Fruit fly (Drosophila melanogaster) whole organism, embryonic: ENCODE measurements around the gene CG10694.
A peak's percentile ranks its signal among the peaks of the same experiment; 100 is the strongest.

ENCODE experiments used
- Ada2b ChIP-seq: fragments of 200-800 bp; sonication (Bioruptor generic); IDR thresholded peaks from 2 replicates; pipeline ENCODE4 v1.3.6; 2022; ENCODE audit warnings: missing biosample characterization, missing genetic modification characterization
- BtbVII ChIP-seq: fragments of 200-800 bp; sonication (Bioruptor generic); optimal IDR thresholded peaks from 3 replicates; lab custom pipeline; 2017; ENCODE audit warnings: missing biosample characterization, mild to moderate bottlenecking, missing genetic modification characterization
- CG10147 ChIP-seq: fragments of 200-800 bp; sonication (Bioruptor generic); optimal IDR thresholded peaks from 2 replicates; lab custom pipeline; 2019; ENCODE audit warnings: missing biosample characterization, mild to moderate bottlenecking, missing genetic modification characterization, moderate library complexity
- CG11456 ChIP-seq: fragments of 200-800 bp; sonication (Bioruptor generic); IDR thresholded peaks from 3 replicates; pipeline ENCODE4 v1.3.6; 2022; ENCODE audit warnings: missing biosample characterization, missing genetic modification characterization
- CG14667 ChIP-seq: fragments of 200-800 bp; sonication (Bioruptor generic); IDR thresholded peaks from 2 replicates; pipeline ENCODE4 v1.3.6; 2022; ENCODE audit warnings: missing biosample characterization, missing genetic modification characterization
- CG15011 ChIP-seq: fragments of 200-800 bp; sonication (Bioruptor generic); optimal IDR thresholded peaks from 3 replicates; lab custom pipeline; 2018; ENCODE audit warnings: missing biosample characterization, mild to moderate bottlenecking, missing genetic modification characterization
- CG1529 ChIP-seq: fragments of 200-800 bp; sonication (Bioruptor generic); optimal IDR thresholded peaks from 3 replicates; lab custom pipeline; 2018; ENCODE audit warnings: missing biosample characterization, missing genetic modification characterization
- CG17359 ChIP-seq: fragments of 200-800 bp; sonication (Bioruptor generic); optimal IDR thresholded peaks from 3 replicates; lab custom pipeline; 2018; ENCODE audit warnings: missing biosample characterization, mild to moderate bottlenecking, missing genetic modification characterization, moderate library complexity
- CG17361 ChIP-seq: fragments of 200-800 bp; sonication (Bioruptor generic); IDR thresholded peaks from 3 replicates; pipeline ENCODE4 v1.3.6; 2022; ENCODE audit warnings: missing biosample characterization, missing genetic modification characterization
- CG17912 ChIP-seq: fragments of 200-800 bp; sonication (Bioruptor generic); optimal IDR thresholded peaks from 2 replicates; lab custom pipeline; 2018; ENCODE audit warnings: missing biosample characterization, mild to moderate bottlenecking, missing genetic modification characterization
- CG18011 ChIP-seq: fragments of 200-800 bp; sonication (Bioruptor generic); optimal IDR thresholded peaks from 2 replicates; lab custom pipeline; 2017; ENCODE audit warnings: missing biosample characterization, missing genetic modification characterization, mild to moderate bottlenecking, moderate library complexity, missing genotype
- CG2120 ChIP-seq: fragments of 200-800 bp; sonication (Bioruptor generic); optimal IDR thresholded peaks from 3 replicates; lab custom pipeline; 2016; ENCODE audit warnings: missing biosample characterization, missing genetic modification characterization
- CG2678 ChIP-seq: fragments of 200-800 bp; sonication (Bioruptor generic); optimal IDR thresholded peaks from 3 replicates; lab custom pipeline; 2019; ENCODE audit warnings: missing biosample characterization, mild to moderate bottlenecking, missing genetic modification characterization, moderate library complexity
- CG3281 ChIP-seq: fragments of 200-800 bp; sonication (Bioruptor generic); optimal IDR thresholded peaks from 3 replicates; lab custom pipeline; 2017; ENCODE audit warnings: missing biosample characterization, mild to moderate bottlenecking, missing genetic modification characterization
- CG7372 ChIP-seq: fragments of 200-800 bp; sonication (Bioruptor generic); IDR thresholded peaks from 2 replicates; pipeline ENCODE4 v1.3.6; 2022; ENCODE audit warnings: missing biosample characterization, missing genetic modification characterization
- CG7556 ChIP-seq: fragments of 200-800 bp; sonication (Bioruptor generic); optimal IDR thresholded peaks from 2 replicates; lab custom pipeline; 2017; ENCODE audit warnings: missing biosample characterization, mild to moderate bottlenecking, missing genetic modification characterization
- CG7786 ChIP-seq: fragments of 200-800 bp; sonication (Bioruptor generic); optimal IDR thresholded peaks from 2 replicates; lab custom pipeline; 2016; ENCODE audit warnings: missing biosample characterization, missing genetic modification characterization
- CoRest ChIP-seq: fragments of 200-800 bp; sonication (Bioruptor generic); optimal IDR thresholded peaks from 3 replicates; lab custom pipeline; 2018; ENCODE audit warnings: missing biosample characterization, mild to moderate bottlenecking, missing genetic modification characterization, moderate library complexity
- ERR ChIP-seq: fragments of 200-800 bp; sonication (Bioruptor generic); optimal IDR thresholded peaks from 2 replicates; lab custom pipeline; 2016; ENCODE audit warnings: missing biosample characterization, missing genetic modification characterization
- Fer1 ChIP-seq: fragments of 200-800 bp; sonication (Bioruptor generic); optimal IDR thresholded peaks from 2 replicates; lab custom pipeline; 2017; ENCODE audit warnings: missing biosample characterization, mild to moderate bottlenecking, missing genetic modification characterization
- HHEX ChIP-seq: fragments of 200-800 bp; sonication (Bioruptor generic); optimal IDR thresholded peaks from 3 replicates; lab custom pipeline; 2017; ENCODE audit warnings: missing biosample characterization, mild to moderate bottlenecking, missing genetic modification characterization, missing genetic modification reagents
- Hand ChIP-seq: fragments of 200-800 bp; sonication (Bioruptor generic); optimal IDR thresholded peaks from 2 replicates; lab custom pipeline; 2017; ENCODE audit warnings: mild to moderate bottlenecking, missing biosample characterization, missing genetic modification reagents, missing genetic modification characterization
- Hmr ChIP-seq: fragments of 200-800 bp; sonication (Bioruptor generic); optimal IDR thresholded peaks from 3 replicates; lab custom pipeline; 2017; ENCODE audit warnings: mild to moderate bottlenecking, missing biosample characterization, missing genetic modification reagents, missing genetic modification characterization
- Hr51 ChIP-seq, 2 experiments: fragments of 200-800 bp; sonication (Bioruptor generic); optimal IDR thresholded peaks; 2 replicates in 1 of 2; 3 replicates in 1 of 2; lab custom pipeline; 2016 to 2018; ENCODE audit warnings: missing biosample characterization in 2 of 2, missing genetic modification characterization in 2 of 2, mild to moderate bottlenecking in 1 of 2, moderate library complexity in 1 of 2
- Lhr ChIP-seq: fragments of 200-800 bp; sonication (Bioruptor generic); optimal IDR thresholded peaks from 3 replicates; lab custom pipeline; 2017; ENCODE audit warnings: mild to moderate bottlenecking, missing biosample characterization, missing genetic modification reagents, missing genetic modification characterization
- NC2α ChIP-seq: fragments of 200-800 bp; sonication (Bioruptor generic); optimal IDR thresholded peaks from 2 replicates; lab custom pipeline; 2016; ENCODE audit warnings: missing biosample characterization, missing genetic modification characterization
- NC2β ChIP-seq: fragments of 200-800 bp; sonication (Bioruptor generic); optimal IDR thresholded peaks from 2 replicates; lab custom pipeline; 2016; ENCODE audit warnings: missing biosample characterization, missing genetic modification characterization
- NfI ChIP-seq: fragments of 200-800 bp; sonication (Bioruptor generic); optimal IDR thresholded peaks from 3 replicates; lab custom pipeline; 2018; ENCODE audit warnings: missing biosample characterization, mild to moderate bottlenecking, missing genetic modification characterization, moderate library complexity
- Oli ChIP-seq: fragments of 200-800 bp; sonication (Bioruptor generic); optimal IDR thresholded peaks from 2 replicates; lab custom pipeline; 2018; ENCODE audit warnings: missing biosample characterization, mild to moderate bottlenecking, missing genetic modification characterization, moderate library complexity
- PHDP ChIP-seq: fragments of 200-800 bp; sonication (Bioruptor generic); optimal IDR thresholded peaks from 3 replicates; lab custom pipeline; 2018; ENCODE audit warnings: missing biosample characterization, mild to moderate bottlenecking, missing genetic modification characterization, moderate library complexity
- Pdp1 ChIP-seq, 2 experiments: fragments of 200-800 bp; sonication (Bioruptor generic); optimal IDR thresholded peaks; 3 replicates each; lab custom pipeline; 2016; ENCODE audit warnings: missing biosample characterization in 2 of 2, missing genetic modification characterization in 2 of 2, mild to moderate bottlenecking in 1 of 2, moderate library complexity in 1 of 2
- Ptx1 ChIP-seq: fragments of 200-800 bp; sonication (Bioruptor generic); IDR thresholded peaks from 2 replicates; pipeline ENCODE4 v1.3.6; 2022; ENCODE audit warnings: missing biosample characterization, missing genetic modification characterization
- amos ChIP-seq: fragments of 200-800 bp; sonication (Bioruptor generic); IDR thresholded peaks from 2 replicates; pipeline ENCODE4 v1.3.6; 2022; ENCODE audit warnings: missing biosample characterization, missing genetic modification characterization; ENCODE audit not compliant: partially characterized antibody
- cwo ChIP-seq: fragments of 200-800 bp; sonication (Bioruptor generic); optimal IDR thresholded peaks from 3 replicates; lab custom pipeline; 2017; ENCODE audit warnings: missing biosample characterization, missing genetic modification characterization, mild to moderate bottlenecking, moderate library complexity, missing genetic modification reagents
- dysf ChIP-seq: fragments of 200-800 bp; sonication (Bioruptor generic); IDR thresholded peaks from 3 replicates; pipeline ENCODE4 v1.3.6; 2022; ENCODE audit warnings: missing biosample characterization, missing genetic modification characterization
- fd96Cb ChIP-seq: fragments of 200-800 bp; sonication (Bioruptor generic); optimal IDR thresholded peaks from 2 replicates; lab custom pipeline; 2018; ENCODE audit warnings: missing biosample characterization, mild to moderate bottlenecking, missing genetic modification characterization, moderate library complexity
- grau ChIP-seq: fragments of 200-800 bp; optimal IDR thresholded peaks from 3 replicates; lab custom pipeline; 2019; ENCODE audit warnings: missing biosample characterization, mild to moderate bottlenecking, missing genetic modification characterization, moderate library complexity
- gsb ChIP-seq: fragments of 200-800 bp; sonication (Bioruptor generic); IDR thresholded peaks from 2 replicates; pipeline ENCODE4 v1.3.6; 2022; ENCODE audit warnings: missing biosample characterization, missing genetic modification characterization
- ind ChIP-seq: fragments of 200-800 bp; sonication (Bioruptor generic); optimal IDR thresholded peaks from 3 replicates; lab custom pipeline; 2016; ENCODE audit warnings: missing biosample characterization, missing genetic modification characterization
- lab ChIP-seq: fragments of 200-800 bp; sonication (Bioruptor generic); optimal IDR thresholded peaks from 3 replicates; lab custom pipeline; 2017; ENCODE audit warnings: missing biosample characterization, missing genetic modification characterization, mild to moderate bottlenecking, moderate library complexity, missing genetic modification reagents
- nmo ChIP-seq: fragments of 200-800 bp; sonication (Bioruptor generic); optimal IDR thresholded peaks from 2 replicates; lab custom pipeline; 2018; ENCODE audit warnings: missing biosample characterization, mild to moderate bottlenecking, missing genetic modification characterization, moderate library complexity
- pnt ChIP-seq: fragments of 200-800 bp; sonication (Bioruptor generic); optimal IDR thresholded peaks from 3 replicates; lab custom pipeline; 2016; ENCODE audit warnings: missing biosample characterization, missing genetic modification characterization
- ranshi ChIP-seq: fragments of 200-800 bp; sonication (Bioruptor generic); IDR thresholded peaks from 2 replicates; pipeline ENCODE4 v1.3.6; 2022; ENCODE audit warnings: missing biosample characterization, missing genetic modification characterization
- ro ChIP-seq: fragments of 200-800 bp; sonication (Bioruptor generic); IDR thresholded peaks from 2 replicates; pipeline ENCODE4 v1.3.6; 2022; ENCODE audit warnings: missing biosample characterization, missing genetic modification characterization
- row ChIP-seq: fragments of 200-800 bp; sonication (Bioruptor generic); IDR thresholded peaks from 3 replicates; pipeline ENCODE4 v1.3.6; 2022; ENCODE audit warnings: missing biosample characterization, missing genetic modification characterization
- sd ChIP-seq: fragments of 200-800 bp; sonication (Bioruptor generic); optimal IDR thresholded peaks from 3 replicates; lab custom pipeline; 2018; ENCODE audit warnings: missing biosample characterization, mild to moderate bottlenecking, missing genetic modification characterization, moderate library complexity
- sens ChIP-seq: fragments of 200-800 bp; sonication (Bioruptor generic); peaks from one replicate; lab custom pipeline; 2016; ENCODE audit warnings: missing biosample characterization, missing genetic modification characterization
- slbo ChIP-seq: fragments of 200-800 bp; sonication (Bioruptor generic); IDR thresholded peaks from 2 replicates; pipeline ENCODE4 v1.3.6; 2022; ENCODE audit warnings: missing biosample characterization, missing genetic modification characterization
- zf30C ChIP-seq: fragments of 200-800 bp; sonication (Bioruptor generic); optimal IDR thresholded peaks from 3 replicates; lab custom pipeline; 2018; ENCODE audit warnings: missing biosample characterization, mild to moderate bottlenecking, missing genetic modification characterization

Gene CG10694

dm6 chr3R:24073703-24074102 is 33.5 kb upstream of the CG10694 start (continued):
- TF ChIP-seq Hand (GFP tag; lab: Kevin White, UChicago) (peak; percentile 71), Fer1 (GFP tag; lab: Kevin White, UChicago) (peak; percentile 56), CG18011 (GFP tag; lab: Kevin White, UChicago) (no peak), CG14667 (GFP tag; lab: Robert Waterston, UW) (no peak), sens (peak; percentile 37), Pdp1 (GFP tag; optimal IDR thresholded peaks at IDR 0.05; lab: Kevin White, UChicago) (peak in 1 of 2 experiments; percentile 13), grau (tag; lab: Kevin White, UChicago) (peak; percentile 16), Lhr (GFP tag; lab: Kevin White, UChicago) (no peak), cwo (GFP tag; lab: Kevin White, UChicago) (peak; percentile 21), CG7786 (GFP tag; lab: Kevin White, UChicago) (no peak), fd96Cb (no peak), Oli (peak; percentile 5), CG2120 (peak; percentile 60), pnt (no peak), Hmr (GFP tag; lab: Kevin White, UChicago) (peak; percentile 48), nmo (GFP tag; lab: Kevin White, UChicago) (peak; percentile 3), slbo (GFP tag; lab: Robert Waterston, UW) (peak; percentile 53; the same call in 1 of the 2 replicates), CG2678 (tag; lab: Kevin White, UChicago) (peak; percentile 54), row (peak; percentile 54; the same call in 2 of the 3 replicates), NfI (GFP tag; lab: Kevin White, UChicago) (peak; percentile 26), dysf (GFP tag; lab: Robert Waterston, UW) (0 out of 3 replicates have a peak, but pooled peaks have one; percentile 45), CG7556 (GFP tag; lab: Kevin White, UChicago) (peak; percentile 34), CG7372 (GFP tag; lab: Robert Waterston, UW) (no peak), ranshi (GFP tag; lab: Robert Waterston, UW) (0 out of 2 replicates have a peak, but pooled peaks have one; percentile 30), CoRest (tag; lab: Kevin White, UChicago) (peak; percentile 21), sd (tag; lab: Kevin White, UChicago) (peak; percentile 76), CG3281 (GFP tag; lab: Kevin White, UChicago) (peak; percentile 40), ind (GFP tag; lab: Kevin White, UChicago) (peak; percentile 0), CG17359 (tag; lab: Kevin White, UChicago) (no peak), Hr51 (GFP tag; optimal IDR thresholded peaks at IDR 0.05; lab: Kevin White, UChicago) (peak in 1 of 2 experiments; percentile 27), CG17912 (GFP tag; lab: Kevin White, UChicago) (no peak), Ptx1 (GFP tag; lab: Robert Waterston, UW) (0 out of 2 replicates have a peak, but pooled peaks have one; percentile 26), HHEX (GFP tag; lab: Kevin White, UChicago) (no peak), CG11456 (GFP tag; lab: Robert Waterston, UW) (peak; percentile 8; the same call in 1 of the 3 replicates), PHDP (tag; lab: Kevin White, UChicago) (peak; percentile 10), BtbVII (GFP tag; lab: Kevin White, UChicago) (peak; percentile 51), CG17361 (GFP tag; lab: Robert Waterston, UW) (no peak), CG1529 (no peak), gsb (GFP tag; lab: Robert Waterston, UW) (no peak), ERR (GFP tag; lab: Kevin White, UChicago) (no peak), zf30C (GFP tag; lab: Kevin White, UChicago) (peak; percentile 8), NC2α (no peak), CG10147 (no peak), CG15011 (no peak), NC2β (GFP tag; lab: Kevin White, UChicago) (no peak), lab (GFP tag; lab: Kevin White, UChicago) (peak; percentile 38), Ada2b (GFP tag; lab: Robert Waterston, UW) (peak; percentile 5; the same call in 1 of the 2 replicates), amos (GFP tag; lab: Robert Waterston, UW) (no peak), ro (no peak)
